Fruit fly (Drosophila melanogaster): ENCODE measurements around the gene CtsL3.

Gene CtsL3

dm6 chr3R:6025227-6025626 is 1.8 kb downstream of the CtsL3 start:
- no peak for TF ChIP-seq otp (GFP tag; IDR thresholded peaks at IDR 0.05)
- TF ChIP-seq Mes4 (GFP tag; optimal IDR thresholded peaks at IDR 0.05), result no peak
- no peak for TF ChIP-seq CTCF (GFP tag; optimal IDR thresholded peaks at IDR 0.05)
- no peak for TF ChIP-seq Oli (tag; optimal IDR thresholded peaks at IDR 0.05)
- TF ChIP-seq her (GFP tag; optimal IDR thresholded peaks at IDR 0.05), result no peak
- no peak for TF ChIP-seq zfh2 (GFP tag; optimal IDR thresholded peaks at IDR 0.05)

- TF ChIP-seq pzg (GFP tag; optimal IDR thresholded peaks at IDR 0.05) (no peak), br (optimal IDR thresholded peaks at IDR 0.05) (no peak), bbx (GFP tag; IDR thresholded peaks at IDR 0.05; ENCODE audit: partially characterized antibody) (no peak), Ets65A (GFP tag) (peak; percentile 57)
Measured at dm6 chr3R:6011832-6012231, 15.2 kb downstream of the CtsL3 start, which contains the start of gene CG10280. TSS of gene CG10280 (minus strand) at chr3R:6011932.

- peak; percentile 4 for TF ChIP-seq CG8290 (GFP tag; optimal IDR thresholded peaks at IDR 0.05)
- TF ChIP-seq CG8290 (tag; optimal IDR thresholded peaks at IDR 0.05), result peak in 1 of 2 experiments; percentile 1
- TF ChIP-seq gfzf (GFP tag; optimal IDR thresholded peaks at IDR 0.05), result peak; percentile 47
- no peak for TF ChIP-seq CG4404 (GFP tag; IDR thresholded peaks at IDR 0.05)
- TF ChIP-seq CG15601 (tag; optimal IDR thresholded peaks at IDR 0.05), result no peak
- TF ChIP-seq CG11247 (GFP tag; IDR thresholded peaks at IDR 0.05), result no peak
- peak; percentile 87 for TF ChIP-seq CTCF (GFP tag; optimal IDR thresholded peaks at IDR 0.05)
- TF ChIP-seq CG16813 (GFP tag; IDR thresholded peaks at IDR 0.05; ENCODE audit: partially characterized antibody), result peak; percentile 31; the same call in 1 of the 3 replicates
- no peak for TF ChIP-seq Dad (GFP tag; optimal IDR thresholded peaks at IDR 0.05)
- TF ChIP-seq CG15011 (GFP tag; optimal IDR thresholded peaks at IDR 0.05), result no peak
- TF ChIP-seq Sry-δ (GFP tag; optimal IDR thresholded peaks at IDR 0.05), result peak; percentile 49
- peak; percentile 34 for TF ChIP-seq sens (GFP tag)
- no peak for TF ChIP-seq hbn (GFP tag; IDR thresholded peaks at IDR 0.05; ENCODE audit: partially characterized antibody)
- peak; percentile 30 for TF ChIP-seq CG13287 (GFP tag; IDR thresholded peaks at IDR 0.05; ENCODE audit: partially characterized antibody)
- no peak for TF ChIP-seq ase (GFP tag; IDR thresholded peaks at IDR 0.05)
- no peak for TF ChIP-seq CG7271 (tag; optimal IDR thresholded peaks at IDR 0.05)
- peak; percentile 49 for TF ChIP-seq Dref (GFP tag; IDR thresholded peaks at IDR 0.05)
- TF ChIP-seq Bgb (GFP tag; IDR thresholded peaks at IDR 0.05; ENCODE audit: partially characterized antibody), result no peak
- peak; percentile 21 for TF ChIP-seq CG1603 (tag; optimal IDR thresholded peaks at IDR 0.05)
- TF ChIP-seq CG4820 (GFP tag; optimal IDR thresholded peaks at IDR 0.05), result no peak
- TF ChIP-seq CG33557 (GFP tag; optimal IDR thresholded peaks at IDR 0.05), result no peak
- peak; percentile 77 for TF ChIP-seq Dip2 (GFP tag; IDR thresholded peaks at IDR 0.05)
- peak; percentile 91 for TF ChIP-seq stwl (tag; optimal IDR thresholded peaks at IDR 0.05)
- TF ChIP-seq cato (GFP tag; optimal IDR thresholded peaks at IDR 0.05; ENCODE audit: borderline replicate concordance), result no peak
- TF ChIP-seq fd96Cb (tag; optimal IDR thresholded peaks at IDR 0.05), result no peak
- peak; percentile 66 for TF ChIP-seq CG10267 (tag; optimal IDR thresholded peaks at IDR 0.05)
- peak; percentile 80 for TF ChIP-seq Neu2 (GFP tag; optimal IDR thresholded peaks at IDR 0.05; ENCODE audit: borderline replicate concordance)
- no peak for TF ChIP-seq Jarid2 (GFP tag; optimal IDR thresholded peaks at IDR 0.05)
- peak; percentile 18 for TF ChIP-seq pzg (GFP tag; optimal IDR thresholded peaks at IDR 0.05)
- peak; percentile 12 for TF ChIP-seq phol (tag; optimal IDR thresholded peaks at IDR 0.05)
- TF ChIP-seq Scr (GFP tag; IDR thresholded peaks at IDR 0.05; ENCODE audit: partially characterized antibody), result peak; percentile 53
- no peak for TF ChIP-seq CG12769 (tag; optimal IDR thresholded peaks at IDR 0.05)
- TF ChIP-seq dysf (GFP tag; IDR thresholded peaks at IDR 0.05), result no peak
- no peak for TF ChIP-seq pros (GFP tag; optimal IDR thresholded peaks at IDR 0.05)
- no peak for TF ChIP-seq Hr78 (GFP tag; optimal IDR thresholded peaks at IDR 0.05)
- no peak for TF ChIP-seq Oaz (GFP tag; IDR thresholded peaks at IDR 0.05)
- peak; percentile 43; the same call in 1 of the 2 replicates for TF ChIP-seq E2f2 (GFP tag; IDR thresholded peaks at IDR 0.05)
- TF ChIP-seq CG4854 (GFP tag; optimal IDR thresholded peaks at IDR 0.05), result no peak
Measured at dm6 chr3R:6009510-6010407, 17.3 kb downstream of the CtsL3 start.

All from whole organism, embryonic.